Worm (Caenorhabditis elegans) whole organism, L4/young adult: Measurements from ENCODE around the gene T10B5.7.

Experiments
- W03F9.2 ChIP-seq: fragments of 150-350 bp; optimal IDR thresholded peaks from 2 replicates; lab custom pipeline; 2014; ENCODE audit warnings: missing biosample characterization, missing genetic modification characterization
- dao-5 ChIP-seq: sonication (generic microtip); optimal IDR thresholded peaks from 2 replicates; lab custom pipeline; 2016; ENCODE audit warnings: missing genotype, missing genetic modification characterization, moderate library complexity, missing compliant biosample characterization

ce11 chrV:1886997-1887396 is 41.0 kb downstream of the T10B5.7 start:
- no peak for TF ChIP-seq dao-5
- no peak for TF ChIP-seq W03F9.2
